Worm (Caenorhabditis elegans) whole organism, mixed stage, embryonic: ENCODE data around the gene srt-8.
"Not testable (repeated sequence)": the region's sequence is repeated elsewhere in the genome, so short reads cannot be mapped to it uniquely, and the experiment has no call there.

Experiments
- M03D4.4 ChIP-seq: sonication (generic microtip); optimal IDR thresholded peaks from 2 replicates; lab custom pipeline; 2017; ENCODE audit warnings: mild to moderate bottlenecking, missing genetic modification characterization, missing compliant biosample characterization
- bed-3 ChIP-seq: fragments of 200-800 bp; sonication (Bioruptor generic); optimal IDR thresholded peaks from 3 replicates; lab custom pipeline; 2018; ENCODE audit warnings: mild to moderate bottlenecking, missing genetic modification characterization, moderate library complexity, missing compliant biosample characterization
- blmp-1 ChIP-seq: fragments of 150-350 bp; optimal IDR thresholded peaks from 2 replicates; lab custom pipeline; 2014; ENCODE audit warnings: missing biosample characterization, missing genetic modification characterization
- ceh-39 ChIP-seq: fragments of 150-350 bp; optimal IDR thresholded peaks from 2 replicates; lab custom pipeline; 2014; ENCODE audit warnings: missing biosample characterization, missing genetic modification characterization
- ceh-43 ChIP-seq: fragments of 200-800 bp; sonication (Bioruptor generic); optimal IDR thresholded peaks from 2 replicates; lab custom pipeline; 2018; ENCODE audit warnings: mild to moderate bottlenecking, missing genetic modification characterization, moderate library complexity, missing compliant biosample characterization
- ceh-83 ChIP-seq: fragments of 200-800 bp; sonication (Bioruptor generic); optimal IDR thresholded peaks from 2 replicates; lab custom pipeline; 2018; ENCODE audit warnings: mild to moderate bottlenecking, missing genetic modification characterization, missing compliant biosample characterization
- ces-1 ChIP-seq: fragments of 150-350 bp; optimal IDR thresholded peaks from 2 replicates; lab custom pipeline; 2014; ENCODE audit warnings: missing biosample characterization, missing genetic modification reagents, missing genetic modification characterization
- cnd-1 ChIP-seq: fragments of 200-800 bp; sonication (Bioruptor generic); optimal IDR thresholded peaks from 2 replicates; lab custom pipeline; 2018; ENCODE audit warnings: mild to moderate bottlenecking, missing genetic modification characterization, missing compliant biosample characterization
- drap-1 ChIP-seq: fragments of 200-800 bp; sonication (Bioruptor generic); optimal IDR thresholded peaks from 3 replicates; lab custom pipeline; 2018; ENCODE audit warnings: mild to moderate bottlenecking, missing genetic modification characterization, missing compliant biosample characterization
- elt-3 ChIP-seq: fragments of 150-350 bp; optimal IDR thresholded peaks from 2 replicates; lab custom pipeline; 2014; ENCODE audit warnings: missing biosample characterization, missing genetic modification characterization
- flh-1 ChIP-seq: fragments of 200-800 bp; sonication (Bioruptor generic); optimal IDR thresholded peaks from 2 replicates; lab custom pipeline; 2018; ENCODE audit warnings: mild to moderate bottlenecking, missing genetic modification characterization, moderate library complexity, missing compliant biosample characterization
- ham-2 ChIP-seq: fragments of 200-800 bp; sonication (Bioruptor generic); optimal IDR thresholded peaks from 2 replicates; lab custom pipeline; 2018; ENCODE audit warnings: mild to moderate bottlenecking, missing genetic modification characterization, missing compliant biosample characterization
- hlh-1 ChIP-seq: fragments of 150-350 bp; optimal IDR thresholded peaks from 2 replicates; lab custom pipeline; 2014; ENCODE audit warnings: missing biosample characterization, missing genetic modification reagents, missing genetic modification characterization
- lin-13 ChIP-seq: fragments of 150-350 bp; optimal IDR thresholded peaks from 2 replicates; lab custom pipeline; 2014; ENCODE audit warnings: missing biosample characterization, missing genetic modification characterization
- lin-32 ChIP-seq: fragments of 200-800 bp; sonication (Bioruptor generic); optimal IDR thresholded peaks from 2 replicates; lab custom pipeline; 2018; ENCODE audit warnings: mild to moderate bottlenecking, missing genetic modification characterization, missing compliant biosample characterization
- lsy-2 ChIP-seq: fragments of 150-350 bp; optimal IDR thresholded peaks from 2 replicates; lab custom pipeline; 2014; ENCODE audit warnings: missing biosample characterization, missing genetic modification characterization
- mab-5 ChIP-seq: fragments of 150-350 bp; optimal IDR thresholded peaks from 2 replicates; lab custom pipeline; 2014; ENCODE audit warnings: missing biosample characterization, missing genetic modification characterization
- mep-1 ChIP-seq: fragments of 150-350 bp; optimal IDR thresholded peaks from 2 replicates; lab custom pipeline; 2017; ENCODE audit warnings: missing biosample characterization, missing genetic modification reagents, missing genetic modification characterization, inconsistent platforms
- mls-2 ChIP-seq: sonication (generic microtip); optimal IDR thresholded peaks from 2 replicates; lab custom pipeline; 2016; ENCODE audit warnings: mild to moderate bottlenecking, missing genetic modification characterization, moderate library complexity, missing compliant biosample characterization
- nhr-12 ChIP-seq: fragments of 150-350 bp; optimal IDR thresholded peaks from 2 replicates; lab custom pipeline; 2014; ENCODE audit warnings: missing biosample characterization, missing genetic modification characterization
- nhr-2 ChIP-seq: fragments of 150-350 bp; optimal IDR thresholded peaks from 2 replicates; lab custom pipeline; 2014; ENCODE audit warnings: missing biosample characterization, missing genetic modification characterization
- nhr-237 ChIP-seq: fragments of 150-350 bp; optimal IDR thresholded peaks from 2 replicates; lab custom pipeline; 2014; ENCODE audit warnings: missing biosample characterization, missing genetic modification characterization
- nhr-28 ChIP-seq: fragments of 150-350 bp; optimal IDR thresholded peaks from 2 replicates; lab custom pipeline; 2014; ENCODE audit warnings: missing biosample characterization, missing genetic modification characterization
- nhr-76 ChIP-seq: sonication (generic microtip); optimal IDR thresholded peaks from 2 replicates; lab custom pipeline; 2017; ENCODE audit warnings: missing biosample characterization, missing genetic modification characterization
- pha-4 ChIP-seq: fragments of 150-350 bp; optimal IDR thresholded peaks from 2 replicates; lab custom pipeline; 2018; ENCODE audit warnings: missing biosample characterization, missing genetic modification reagents, missing genetic modification characterization
- sem-2 ChIP-seq: fragments of 200-800 bp; sonication (Bioruptor generic); optimal IDR thresholded peaks from 2 replicates; lab custom pipeline; 2018; ENCODE audit warnings: mild to moderate bottlenecking, missing genetic modification characterization, missing compliant biosample characterization
- snpc-4 ChIP-seq: fragments of 150-350 bp; optimal IDR thresholded peaks from 2 replicates; lab custom pipeline; 2014; ENCODE audit warnings: missing biosample characterization, missing genetic modification characterization
- sptf-1 ChIP-seq: sonication (generic microtip); optimal IDR thresholded peaks from 2 replicates; lab custom pipeline; 2017; ENCODE audit warnings: mild to moderate bottlenecking, missing genetic modification characterization, moderate library complexity, missing compliant biosample characterization
- tbx-8 ChIP-seq: fragments of 200-800 bp; sonication (Bioruptor generic); optimal IDR thresholded peaks from 2 replicates; lab custom pipeline; 2018; ENCODE audit warnings: mild to moderate bottlenecking, missing genetic modification characterization, moderate library complexity, missing compliant biosample characterization
- unc-120 ChIP-seq: sonication (generic microtip); optimal IDR thresholded peaks from 2 replicates; lab custom pipeline; 2017; ENCODE audit warnings: missing genetic modification characterization, missing compliant biosample characterization; ENCODE audit not compliant: poor library complexity, severe bottlenecking
- unc-39 ChIP-seq: fragments of 150-350 bp; optimal IDR thresholded peaks from 2 replicates; lab custom pipeline; 2014; ENCODE audit warnings: missing biosample characterization, missing genetic modification characterization
- unc-62 ChIP-seq: fragments of 150-350 bp; optimal IDR thresholded peaks from 2 replicates; lab custom pipeline; 2014; ENCODE audit warnings: missing biosample characterization, missing genetic modification reagents, missing genetic modification characterization
- ztf-11 ChIP-seq: fragments of 150-350 bp; optimal IDR thresholded peaks from 2 replicates; lab custom pipeline; 2014; ENCODE audit warnings: missing biosample characterization, missing genetic modification characterization

srt-8 gene

ce11 chrV:3054254-3054653 is 32.1 kb upstream of the srt-8 start, which contains the start of gene C50H11.8:
Gene C50H11.8 (plus strand): TSS chrV:3054554.
- no peak for TF ChIP-seq cnd-1 (tag; lab: Kevin White, UChicago)
- no peak for TF ChIP-seq flh-1 (GFP tag; lab: Kevin White, UChicago)
- TF ChIP-seq hlh-1 (tag; lab: Kevin White, UChicago): no peak

ce11 chrV:3058996-3059395 is 27.4 kb upstream of the srt-8 start, which contains the start of gene str-244:
Gene str-244 (minus strand): TSS chrV:3059096.
- TF ChIP-seq unc-62 (GFP tag; lab: Kevin White, UChicago) (no peak), lsy-2 (tag; lab: Kevin White, UChicago) (no peak), ceh-39 (tag; lab: Kevin White, UChicago) (no peak), pha-4 (tag; lab: Kevin White, UChicago) (no peak), hlh-1 (tag; lab: Kevin White, UChicago) (no peak), flh-1 (GFP tag; lab: Kevin White, UChicago) (no peak), mab-5 (no peak), ztf-11 (tag; lab: Kevin White, UChicago) (no peak), nhr-12 (tag; lab: Kevin White, UChicago) (no peak), tbx-8 (GFP tag; lab: Kevin White, UChicago) (no peak), ham-2 (GFP tag; lab: Kevin White, UChicago) (no peak), lin-32 (GFP tag; lab: Kevin White, UChicago) (no peak), sptf-1 (tag; lab: Kevin White, UChicago) (no peak), M03D4.4 (tag; lab: Kevin White, UChicago) (no peak), bed-3 (GFP tag; lab: Kevin White, UChicago) (no peak), nhr-28 (no peak), drap-1 (no peak)

- TF ChIP-seq pha-4 (tag; lab: Kevin White, UChicago) (no peak), flh-1 (GFP tag; lab: Kevin White, UChicago) (no peak), lin-13 (tag; lab: Kevin White, UChicago) (no peak), unc-39 (tag; lab: Kevin White, UChicago) (no peak), ceh-83 (GFP tag; lab: Kevin White, UChicago) (no peak), blmp-1 (no peak), lsy-2 (tag; lab: Kevin White, UChicago) (no peak), unc-120 (tag; lab: Kevin White, UChicago) (no peak), mls-2 (no peak), nhr-28 (no peak), elt-3 (tag; lab: Kevin White, UChicago) (no peak), nhr-2 (no peak), nhr-76 (no peak), cnd-1 (tag; lab: Kevin White, UChicago) (no peak), ham-2 (GFP tag; lab: Kevin White, UChicago) (no peak)
Observed at ce11 chrV:3062078-3062477, 24.3 kb upstream of the srt-8 start, which contains the start of gene srt-15. Gene srt-15 (minus strand): TSS chrV:3062178.

DNA sequence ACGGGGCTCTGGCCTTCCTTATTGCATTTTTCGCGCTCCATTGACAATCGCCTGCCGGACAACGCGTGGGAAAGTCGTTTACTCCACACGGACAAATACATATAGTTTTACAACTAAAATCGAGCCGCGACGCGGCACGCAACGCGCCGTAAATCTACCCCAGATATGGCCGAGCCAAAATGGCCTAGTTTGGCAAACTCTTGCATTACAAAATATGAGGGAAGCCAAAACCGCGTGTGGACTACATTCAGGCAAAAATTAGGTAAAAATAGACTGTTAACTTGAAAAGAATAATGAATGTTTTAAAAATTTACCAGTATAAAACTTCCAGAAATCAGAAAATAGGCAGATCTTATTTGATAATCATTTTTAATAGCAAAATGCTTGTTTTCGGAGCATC is 21.9 kb upstream of the srt-8 start, which contains the start of gene srt-16:
Gene srt-16, minus strand, starts transcription at position 101 of the 400 bp plus-strand sequence.
- not testable (repeated sequence) for TF ChIP-seq ces-1 (GFP tag; lab: Kevin White, UChicago); ham-2 (GFP tag; lab: Kevin White, UChicago); blmp-1

DNA sequence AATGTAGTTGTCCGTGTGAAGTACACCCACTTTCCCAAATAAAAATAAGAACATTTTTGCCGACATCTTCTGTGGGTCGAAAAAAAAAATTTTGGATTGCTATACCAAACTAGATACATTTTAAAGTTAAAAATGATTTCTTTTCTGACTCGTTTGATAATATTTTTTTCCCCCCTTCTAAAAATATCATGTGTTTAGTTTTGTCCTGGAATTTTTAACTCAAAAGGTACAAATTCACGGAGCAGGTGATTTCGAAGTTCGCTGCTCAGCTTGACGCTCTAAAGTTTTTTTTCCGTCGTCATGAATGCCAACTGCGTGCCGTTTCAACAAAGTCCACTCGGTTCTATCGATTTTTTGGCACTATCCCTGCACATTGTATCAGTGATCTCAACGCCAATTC is 20.4 kb upstream of the srt-8 start, which contains the start of gene srh-185:
Gene srh-185, plus strand, starts transcription at position 301 of the 400 bp plus-strand sequence.
- TF ChIP-seq hlh-1 (tag; lab: Kevin White, UChicago) (no peak), tbx-8 (GFP tag; lab: Kevin White, UChicago) (no peak), lin-13 (tag; lab: Kevin White, UChicago) (no peak), nhr-2 (no peak), ceh-43 (GFP tag; lab: Kevin White, UChicago) (no peak), nhr-237 (tag; lab: Kevin White, UChicago) (no peak), lin-32 (GFP tag; lab: Kevin White, UChicago) (no peak), mep-1 (no peak), snpc-4 (no peak), flh-1 (GFP tag; lab: Kevin White, UChicago) (no peak), blmp-1 (no peak), sem-2 (GFP tag; lab: Kevin White, UChicago) (no peak)
